Fruit fly (Drosophila melanogaster) S2 (cell line): ENCODE measurements around the gene CG5909.

Experiments used
- CG8478 ChIP-seq: fragments of >200 bp; optimal IDR thresholded peaks from 2 replicates; lab custom pipeline; 2018
- CTCF ChIP-seq, 2 experiments: fragments of >200 bp; optimal IDR thresholded peaks; 2 replicates each; lab custom pipeline; 2018

DNA sequence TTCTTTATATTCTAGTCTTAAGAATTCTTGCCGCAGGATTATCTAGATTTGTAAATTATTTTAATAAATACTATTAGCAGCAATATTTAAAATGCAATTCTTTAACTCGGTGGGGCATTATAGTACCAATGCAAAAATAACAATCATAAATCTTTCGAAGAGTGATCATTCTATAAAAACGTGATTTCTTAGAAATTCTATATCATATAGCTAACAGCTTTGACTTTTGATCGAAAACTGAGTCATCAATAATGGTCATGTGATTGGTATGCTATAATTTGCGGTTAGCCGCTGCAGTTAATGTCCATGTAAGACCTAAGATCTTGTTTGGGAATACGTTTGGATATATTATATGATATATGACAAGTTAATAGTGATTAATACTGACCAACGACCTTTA, 1.9 kb downstream of the CG5909 start, which contains the start of gene ppk31:
- TF ChIP-seq CG8478 (no peak), CTCF (optimal IDR thresholded peaks at IDR 0.05; lab: Kevin White, UChicago) (no peak)
